Fruit fly (Drosophila melanogaster) whole organism, prepupa: Measurements from ENCODE around the gene CG14013.

Source experiments
- Blimp-1 ChIP-seq: fragments of 200-800 bp; sonication (Bioruptor generic); optimal IDR thresholded peaks from 3 replicates; lab custom pipeline; 2017; ENCODE audit warnings: missing biosample characterization, missing genetic modification characterization, mild to moderate bottlenecking, moderate library complexity, missing genetic modification reagents
- CG10631 ChIP-seq: fragments of 200-800 bp; sonication (Bioruptor generic); optimal IDR thresholded peaks from 2 replicates; lab custom pipeline; 2016; ENCODE audit warnings: missing biosample characterization, missing genetic modification characterization
- CG10669 ChIP-seq: fragments of 200-800 bp; sonication (Bioruptor generic); optimal IDR thresholded peaks from 3 replicates; lab custom pipeline; 2018; ENCODE audit warnings: missing biosample characterization, mild to moderate bottlenecking, missing genetic modification characterization, moderate library complexity
- CG11294 ChIP-seq: fragments of 200-800 bp; sonication (Bioruptor generic); IDR thresholded peaks from 2 replicates; pipeline ENCODE4 v1.3.6; 2022; ENCODE audit warnings: missing biosample characterization, missing genetic modification characterization
- CG11902 ChIP-seq: fragments of 200-800 bp; sonication (Bioruptor generic); optimal IDR thresholded peaks from 3 replicates; lab custom pipeline; 2016; ENCODE audit warnings: missing biosample characterization, missing genetic modification characterization
- CG15336 ChIP-seq: fragments of 200-800 bp; sonication (Bioruptor generic); IDR thresholded peaks from 2 replicates; pipeline ENCODE4 v1.3.6; 2022; ENCODE audit warnings: missing biosample characterization, missing genetic modification characterization
- CG1621 ChIP-seq: fragments of 200-800 bp; sonication (Bioruptor generic); optimal IDR thresholded peaks from 3 replicates; lab custom pipeline; 2018; ENCODE audit warnings: missing biosample characterization, mild to moderate bottlenecking, missing genetic modification characterization
- CG3032 ChIP-seq: fragments of 200-800 bp; optimal IDR thresholded peaks from 2 replicates; lab custom pipeline; 2019; ENCODE audit warnings: missing biosample characterization, mild to moderate bottlenecking, missing genetic modification characterization, moderate library complexity
- CG31627 ChIP-seq: fragments of 200-800 bp; sonication (Bioruptor generic); optimal IDR thresholded peaks from 3 replicates; lab custom pipeline; 2016; ENCODE audit warnings: missing biosample characterization, missing genetic modification characterization
- CG32006 ChIP-seq: fragments of 200-800 bp; sonication (Bioruptor generic); optimal IDR thresholded peaks from 3 replicates; lab custom pipeline; 2017; ENCODE audit warnings: missing biosample characterization, mild to moderate bottlenecking, missing genetic modification characterization
- CG34406 ChIP-seq: fragments of 200-800 bp; sonication (Bioruptor generic); optimal IDR thresholded peaks from 3 replicates; lab custom pipeline; 2016; ENCODE audit warnings: missing biosample characterization, missing genetic modification characterization
- CG4318 ChIP-seq: fragments of 200-800 bp; sonication (Bioruptor generic); optimal IDR thresholded peaks from 3 replicates; lab custom pipeline; 2017; ENCODE audit warnings: missing biosample characterization, mild to moderate bottlenecking, missing genetic modification characterization
- CG6276 ChIP-seq: fragments of 200-800 bp; sonication (Bioruptor generic); optimal IDR thresholded peaks from 2 replicates; lab custom pipeline; 2017; ENCODE audit warnings: missing biosample characterization, mild to moderate bottlenecking, missing genetic modification characterization
- CG6792 ChIP-seq: fragments of 200-800 bp; sonication (Bioruptor generic); optimal IDR thresholded peaks from 3 replicates; lab custom pipeline; 2016; ENCODE audit warnings: missing biosample characterization, missing genetic modification characterization
- CG6808 ChIP-seq: fragments of 200-800 bp; sonication (Bioruptor generic); optimal IDR thresholded peaks from 3 replicates; lab custom pipeline; 2017; ENCODE audit warnings: missing biosample characterization, missing genetic modification characterization, mild to moderate bottlenecking, moderate library complexity, missing genetic modification reagents
- CG6854 ChIP-seq: fragments of 200-800 bp; sonication (Bioruptor generic); optimal IDR thresholded peaks from 2 replicates; lab custom pipeline; 2017; ENCODE audit warnings: missing biosample characterization, mild to moderate bottlenecking, missing genetic modification characterization
- CG7368 ChIP-seq: fragments of 200-800 bp; sonication (Bioruptor generic); optimal IDR thresholded peaks from 3 replicates; lab custom pipeline; 2016; ENCODE audit warnings: missing biosample characterization, missing genetic modification characterization
- CG8119 ChIP-seq: fragments of 200-800 bp; sonication (Bioruptor generic); IDR thresholded peaks from 3 replicates; pipeline ENCODE4 v1.3.6; 2022; ENCODE audit warnings: missing biosample characterization, missing genetic modification characterization
- CG8319 ChIP-seq: fragments of 200-800 bp; sonication (Bioruptor generic); optimal IDR thresholded peaks from 3 replicates; lab custom pipeline; 2016; ENCODE audit warnings: missing biosample characterization, missing genetic modification characterization
- CG8632 ChIP-seq: fragments of 200-800 bp; sonication (Bioruptor generic); optimal IDR thresholded peaks from 3 replicates; lab custom pipeline; 2016; ENCODE audit warnings: missing biosample characterization, missing genetic modification characterization
- CG9139 ChIP-seq: fragments of 200-800 bp; sonication (Bioruptor generic); optimal IDR thresholded peaks from 3 replicates; lab custom pipeline; 2017; ENCODE audit warnings: missing biosample characterization, mild to moderate bottlenecking, missing genetic modification characterization
- Eip75B ChIP-seq: fragments of 200-800 bp; sonication (Bioruptor generic); optimal IDR thresholded peaks from 3 replicates; lab custom pipeline; 2016; ENCODE audit warnings: missing biosample characterization, missing genetic modification characterization
- Eip78C ChIP-seq: fragments of 200-800 bp; sonication (Bioruptor generic); peaks from one replicate; lab custom pipeline; 2016; ENCODE audit warnings: missing biosample characterization, missing genetic modification characterization
- Eip93F ChIP-seq: fragments of 200-800 bp; sonication (Bioruptor generic); optimal IDR thresholded peaks from 2 replicates; lab custom pipeline; 2016; ENCODE audit warnings: missing biosample characterization, mild to moderate bottlenecking, missing genetic modification characterization
- Ets21C ChIP-seq: fragments of 200-800 bp; sonication (Bioruptor generic); optimal IDR thresholded peaks from 3 replicates; lab custom pipeline; 2016; ENCODE audit warnings: missing biosample characterization, missing genetic modification characterization
- Ets96B ChIP-seq: fragments of 200-800 bp; optimal IDR thresholded peaks from 2 replicates; lab custom pipeline; 2019; ENCODE audit warnings: missing biosample characterization, mild to moderate bottlenecking, missing genetic modification characterization, moderate library complexity
- Gug ChIP-seq: fragments of 200-800 bp; sonication (Bioruptor generic); IDR thresholded peaks from 2 replicates; pipeline ENCODE4 v1.3.6; 2022; ENCODE audit warnings: missing biosample characterization, missing genetic modification characterization
- Hr38 ChIP-seq: sonication (Bioruptor generic); optimal IDR thresholded peaks from 2 replicates; lab custom pipeline; 2016; ENCODE audit warnings: missing biosample characterization, missing genetic modification characterization
- Hr39 ChIP-seq: fragments of 200-800 bp; sonication (Bioruptor generic); optimal IDR thresholded peaks from 2 replicates; lab custom pipeline; 2016; ENCODE audit warnings: missing biosample characterization, missing genetic modification characterization
- Lpt ChIP-seq: fragments of 200-800 bp; sonication (Bioruptor generic); optimal IDR thresholded peaks from 3 replicates; lab custom pipeline; 2016; ENCODE audit warnings: missing biosample characterization, missing genetic modification characterization
- OdsH ChIP-seq: fragments of 200-800 bp; sonication (Bioruptor generic); optimal IDR thresholded peaks from 3 replicates; lab custom pipeline; 2016; ENCODE audit warnings: missing biosample characterization, missing genetic modification characterization
- Smox ChIP-seq: fragments of 200-800 bp; sonication (Bioruptor generic); optimal IDR thresholded peaks from 3 replicates; lab custom pipeline; 2016; ENCODE audit warnings: missing biosample characterization, missing genetic modification characterization
- Sox102F ChIP-seq: fragments of 200-800 bp; sonication (Bioruptor generic); optimal IDR thresholded peaks from 2 replicates; lab custom pipeline; 2016; ENCODE audit warnings: missing biosample characterization, mild to moderate bottlenecking, missing genetic modification characterization
- Sox15 ChIP-seq: fragments of 200-800 bp; sonication (Bioruptor generic); optimal IDR thresholded peaks from 3 replicates; lab custom pipeline; 2016; ENCODE audit warnings: missing biosample characterization, missing genetic modification characterization
- achi ChIP-seq: fragments of 200-800 bp; sonication (Bioruptor generic); optimal IDR thresholded peaks from 3 replicates; lab custom pipeline; 2016; ENCODE audit warnings: missing biosample characterization, missing genetic modification characterization
- acj6 ChIP-seq: fragments of 200-800 bp; sonication (Bioruptor generic); optimal IDR thresholded peaks from 3 replicates; lab custom pipeline; 2016; ENCODE audit warnings: missing biosample characterization, missing genetic modification characterization
- dsx ChIP-seq: fragments of 200-800 bp; optimal IDR thresholded peaks from 3 replicates; lab custom pipeline; 2019; ENCODE audit warnings: missing biosample characterization, mild to moderate bottlenecking, missing genetic modification characterization, moderate library complexity; ENCODE audit not compliant: poor library complexity, severe bottlenecking
- esn ChIP-seq: fragments of 200-800 bp; sonication (Bioruptor generic); optimal IDR thresholded peaks from 2 replicates; lab custom pipeline; 2016; ENCODE audit warnings: missing biosample characterization, mild to moderate bottlenecking, missing genetic modification characterization, moderate library complexity
- fd59A ChIP-seq: fragments of 200-800 bp; sonication (Bioruptor generic); optimal IDR thresholded peaks from 2 replicates; lab custom pipeline; 2017; ENCODE audit warnings: missing biosample characterization, mild to moderate bottlenecking, missing genetic modification characterization, missing genetic modification reagents
- fd85E ChIP-seq: fragments of 200-800 bp; sonication (Bioruptor generic); optimal IDR thresholded peaks from 3 replicates; lab custom pipeline; 2016; ENCODE audit warnings: missing biosample characterization, missing genetic modification characterization
- fkh ChIP-seq: fragments of 200-800 bp; sonication (Bioruptor generic); optimal IDR thresholded peaks from 3 replicates; lab custom pipeline; 2017; ENCODE audit warnings: missing biosample characterization, mild to moderate bottlenecking, missing genetic modification characterization, moderate library complexity
- net ChIP-seq: fragments of 200-800 bp; sonication (Bioruptor generic); optimal IDR thresholded peaks from 3 replicates; lab custom pipeline; 2016; ENCODE audit warnings: missing biosample characterization, missing genetic modification characterization
- pdm3 ChIP-seq: fragments of 200-800 bp; sonication (Bioruptor generic); optimal IDR thresholded peaks from 3 replicates; lab custom pipeline; 2016; ENCODE audit warnings: missing biosample characterization, missing genetic modification characterization
- salr ChIP-seq, 2 experiments: fragments of 200-800 bp; sonication (Bioruptor generic); optimal IDR thresholded peaks; 3 replicates each; lab custom pipeline; 2016 to 2018; ENCODE audit warnings: missing biosample characterization in 2 of 2, missing genetic modification characterization in 2 of 2, mild to moderate bottlenecking in 1 of 2
- ss ChIP-seq, 2 experiments: fragments of 200-800 bp; sonication (Bioruptor generic); optimal IDR thresholded peaks; 2 replicates in 1 of 2; 3 replicates in 1 of 2; lab custom pipeline; 2017 to 2018; ENCODE audit warnings: mild to moderate bottlenecking in 2 of 2, missing biosample characterization in 2 of 2, missing genetic modification characterization in 2 of 2, moderate library complexity in 1 of 2
- svp ChIP-seq: fragments of 200-800 bp; sonication (Bioruptor generic); peaks from one replicate; lab custom pipeline; 2016; ENCODE audit warnings: missing biosample characterization, missing genetic modification characterization
- topi ChIP-seq: fragments of 200-800 bp; sonication (Bioruptor generic); optimal IDR thresholded peaks from 3 replicates; lab custom pipeline; 2016; ENCODE audit warnings: missing biosample characterization, missing genetic modification characterization
- vri ChIP-seq: fragments of 200-800 bp; sonication (Bioruptor generic); optimal IDR thresholded peaks from 3 replicates; lab custom pipeline; 2016; ENCODE audit warnings: missing biosample characterization, mild to moderate bottlenecking, missing genetic modification characterization

Gene CG14013

DNA sequence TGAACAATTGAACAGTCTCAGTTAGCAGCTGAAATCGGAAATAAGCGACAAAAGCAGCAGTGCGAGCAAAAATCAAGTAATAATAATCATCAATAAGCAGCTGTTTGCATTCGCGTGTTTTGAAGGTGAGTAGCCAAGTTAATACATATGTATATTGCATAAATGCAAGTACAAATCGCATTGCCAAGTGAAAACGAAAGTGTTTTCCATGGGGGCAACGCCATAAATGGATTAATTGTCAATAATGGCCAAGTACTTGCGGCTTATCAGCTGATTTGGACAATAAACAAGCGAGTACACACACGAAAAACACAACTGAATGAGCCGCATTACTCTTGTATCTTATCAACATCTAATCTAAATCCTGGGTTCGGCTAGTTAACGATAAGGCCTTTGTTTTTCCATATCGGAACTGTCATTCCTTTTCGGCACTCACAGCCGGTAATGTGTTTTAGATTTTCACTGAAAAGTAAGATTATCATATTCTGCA lies 6.3 kb downstream of the CG14013 start:
- TF ChIP-seq vri (GFP tag; lab: Kevin White, UChicago): peak; percentile 5
- TF ChIP-seq CG11294 (GFP tag; lab: Robert Waterston, UW): no peak
- no peak for TF ChIP-seq CG10669 (GFP tag; lab: Kevin White, UChicago)
- TF ChIP-seq Blimp-1 (GFP tag; lab: Kevin White, UChicago): peak; percentile 1
- TF ChIP-seq ss (GFP tag; optimal IDR thresholded peaks at IDR 0.05; lab: Kevin White, UChicago): no peak
- no peak for TF ChIP-seq Smox (GFP tag; lab: Kevin White, UChicago)
- peak; percentile 62 for TF ChIP-seq svp
- no peak for TF ChIP-seq Hr39
- peak; percentile 25 for TF ChIP-seq Eip93F (GFP tag; lab: Kevin White, UChicago)
- no peak for TF ChIP-seq CG4318 (GFP tag; lab: Kevin White, UChicago)

DNA sequence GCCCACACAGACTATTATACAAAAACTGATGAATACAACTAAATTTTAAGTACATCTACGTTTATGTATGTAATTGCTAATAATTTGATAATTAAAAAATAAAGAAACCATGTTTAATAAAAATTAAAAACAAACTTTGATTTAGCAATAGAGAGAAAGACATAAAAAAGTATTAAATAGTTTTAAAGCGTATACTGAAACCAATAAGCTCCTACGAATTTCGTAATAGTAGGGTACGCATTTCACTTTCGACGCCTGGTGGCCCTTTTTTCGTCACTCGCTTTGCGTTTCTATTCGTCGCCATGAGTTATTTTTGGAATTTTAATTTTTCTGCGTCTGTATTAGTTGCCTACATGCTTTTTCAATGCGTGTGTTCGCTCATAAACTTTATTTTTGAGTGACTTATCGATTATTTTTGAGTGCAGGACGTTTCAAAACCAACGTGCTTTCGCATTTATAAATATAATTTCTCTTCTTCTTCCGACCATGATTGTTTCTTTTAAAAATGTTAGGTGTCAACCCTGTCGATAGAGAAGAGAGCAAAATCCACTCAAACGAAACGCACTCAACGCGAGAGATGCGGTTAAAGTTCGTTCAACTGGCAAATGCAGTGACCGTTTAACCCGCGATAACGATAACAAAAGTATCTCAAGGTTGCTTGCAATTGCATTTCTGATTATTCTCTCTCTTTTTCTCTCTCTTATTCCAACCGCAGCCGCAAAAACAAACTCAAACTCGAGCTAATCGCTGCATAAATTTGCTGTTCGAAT lies 6.9 kb downstream of the CG14013 start, which contains the start of gene Oscillin:
Gene Oscillin (plus strand): TSS at position 569 of the 770 bp plus-strand sequence.
- TF ChIP-seq achi (GFP tag; lab: Kevin White, UChicago) (peak; percentile 78), Ets96B (tag; lab: Kevin White, UChicago) (peak; percentile 81), ss (GFP tag; optimal IDR thresholded peaks at IDR 0.05; lab: Kevin White, UChicago) (peak; percentile 55 to 80), pdm3 (GFP tag; lab: Kevin White, UChicago) (peak; percentile 39), Sox15 (peak; percentile 55), CG8119 (GFP tag; lab: Robert Waterston, UW) (peak; percentile 57; the same call in 1 of the 3 replicates), CG8632 (GFP tag; lab: Kevin White, UChicago) (peak; percentile 70), CG1621 (tag; lab: Kevin White, UChicago) (no peak), Eip75B (GFP tag; lab: Kevin White, UChicago) (peak; percentile 70), CG6808 (peak; percentile 77), Sox102F (GFP tag; lab: Kevin White, UChicago) (peak; percentile 36), CG9139 (GFP tag; lab: Kevin White, UChicago) (no peak), CG6276 (peak; percentile 55), Ets21C (no peak), CG8319 (peak; percentile 52), CG3032 (tag; lab: Kevin White, UChicago) (peak; percentile 80), CG6854 (GFP tag; lab: Kevin White, UChicago) (peak; percentile 51), CG11902 (GFP tag; lab: Kevin White, UChicago) (peak; percentile 52), CG34406 (GFP tag; lab: Kevin White, UChicago) (peak; percentile 65), CG7368 (peak; percentile 56), vri (GFP tag; lab: Kevin White, UChicago) (peak; percentile 39), CG15336 (peak; percentile 73), CG32006 (GFP tag; lab: Kevin White, UChicago) (peak; percentile 78), CG31627 (GFP tag; lab: Kevin White, UChicago) (peak; percentile 68), fd85E (GFP tag; lab: Kevin White, UChicago) (peak; percentile 18), topi (GFP tag; lab: Kevin White, UChicago) (peak; percentile 81), CG10631 (peak; percentile 58), acj6 (GFP tag; lab: Kevin White, UChicago) (peak; percentile 79), OdsH (peak; percentile 37), dsx (peak; percentile 71), Lpt (no peak), fd59A (GFP tag; lab: Kevin White, UChicago) (peak; percentile 6), Smox (GFP tag; lab: Kevin White, UChicago) (peak; percentile 65), svp (peak; percentile 96), salr (GFP tag; optimal IDR thresholded peaks at IDR 0.05; lab: Kevin White, UChicago) (peak in 1 of 2 experiments; percentile 67), esn (GFP tag; lab: Kevin White, UChicago) (peak; percentile 53), Eip78C (peak; percentile 96), net (GFP tag; lab: Kevin White, UChicago) (peak; percentile 80), Gug (GFP tag; lab: Robert Waterston, UW) (peak; percentile 63), fkh (no peak), CG6792 (peak; percentile 68), Hr38 (GFP tag; lab: Kevin White, UChicago) (no peak)
